Worm (Caenorhabditis elegans) whole organism, late embryonic: ENCODE data around the gene C18D11.10.
"Not testable (repeated sequence)": the region's sequence is repeated elsewhere in the genome, so short reads cannot be mapped to it uniquely, and the experiment has no call there.

Experiments
- C08G9.2 ChIP-seq: sonication (generic microtip); optimal IDR thresholded peaks from 2 replicates; lab custom pipeline; 2016; ENCODE audit warnings: mild to moderate bottlenecking, missing genetic modification characterization, moderate library complexity, missing compliant biosample characterization
- C38D4.7 ChIP-seq: fragments of 200-800 bp; sonication (Bioruptor generic); optimal IDR thresholded peaks from 2 replicates; lab custom pipeline; 2018; ENCODE audit warnings: mild to moderate bottlenecking, missing genetic modification characterization, moderate library complexity, missing compliant biosample characterization
- K02D7.2 ChIP-seq: sonication (generic microtip); optimal IDR thresholded peaks from 2 replicates; lab custom pipeline; 2017; ENCODE audit warnings: mild to moderate bottlenecking, missing genetic modification characterization, missing compliant biosample characterization
- T23F11.4 ChIP-seq: fragments of 200-800 bp; sonication (Bioruptor generic); optimal IDR thresholded peaks from 2 replicates; lab custom pipeline; 2018; ENCODE audit warnings: mild to moderate bottlenecking, missing genetic modification characterization, missing compliant biosample characterization
- ceh-14 ChIP-seq: sonication (generic microtip); optimal IDR thresholded peaks from 2 replicates; lab custom pipeline; 2016; ENCODE audit warnings: missing genotype, missing genetic modification characterization, missing compliant biosample characterization
- ceh-18 ChIP-seq: sonication (generic microtip); optimal IDR thresholded peaks from 2 replicates; lab custom pipeline; 2016; ENCODE audit warnings: missing genetic modification characterization, missing compliant biosample characterization
- ceh-19 ChIP-seq: fragments of 200-800 bp; sonication (Bioruptor generic); optimal IDR thresholded peaks from 2 replicates; lab custom pipeline; 2018; ENCODE audit warnings: mild to moderate bottlenecking, missing genetic modification characterization, missing compliant biosample characterization
- ceh-22 ChIP-seq: sonication (generic microtip); optimal IDR thresholded peaks from 2 replicates; lab custom pipeline; 2017; ENCODE audit warnings: missing biosample characterization, missing genetic modification characterization
- ceh-34 ChIP-seq: sonication (generic microtip); optimal IDR thresholded peaks from 2 replicates; lab custom pipeline; 2016; ENCODE audit warnings: mild to moderate bottlenecking, missing genetic modification characterization, missing compliant biosample characterization
- ceh-45 ChIP-seq: fragments of 200-800 bp; sonication (Bioruptor generic); IDR thresholded peaks from 2 replicates; pipeline ENCODE4 v1.3.6; 2022; ENCODE audit warnings: missing genetic modification reagents, missing genetic modification characterization, missing compliant biosample characterization
- ceh-48 ChIP-seq: sonication (generic microtip); optimal IDR thresholded peaks from 2 replicates; lab custom pipeline; 2016; ENCODE audit warnings: missing genetic modification characterization, inconsistent platforms, missing compliant biosample characterization
- ceh-6 ChIP-seq: fragments of 200-800 bp; sonication (Bioruptor generic); optimal IDR thresholded peaks from 2 replicates; lab custom pipeline; 2018; ENCODE audit warnings: mild to moderate bottlenecking, missing genetic modification characterization, missing compliant biosample characterization
- ceh-9 ChIP-seq: sonication (generic microtip); optimal IDR thresholded peaks from 2 replicates; lab custom pipeline; 2016; ENCODE audit warnings: mild to moderate bottlenecking, missing genetic modification characterization, inconsistent platforms, missing compliant biosample characterization
- che-1 ChIP-seq: sonication (generic microtip); optimal IDR thresholded peaks from 2 replicates; lab custom pipeline; 2016; ENCODE audit warnings: mild to moderate bottlenecking, missing genetic modification characterization, missing compliant biosample characterization
- dmd-4 ChIP-seq: sonication (generic microtip); optimal IDR thresholded peaks from 2 replicates; lab custom pipeline; 2016; ENCODE audit warnings: borderline replicate concordance, missing genetic modification characterization, missing compliant biosample characterization
- dve-1 ChIP-seq: sonication (generic microtip); optimal IDR thresholded peaks from 2 replicates; lab custom pipeline; 2017; ENCODE audit warnings: antibody characterized with exemption, mild to moderate bottlenecking, missing genetic modification characterization, missing compliant biosample characterization
- ets-4 ChIP-seq: sonication (generic microtip); optimal IDR thresholded peaks from 2 replicates; lab custom pipeline; 2016; ENCODE audit warnings: missing genetic modification characterization, missing compliant biosample characterization
- eyg-1 ChIP-seq: sonication (generic microtip); optimal IDR thresholded peaks from 2 replicates; lab custom pipeline; 2016; ENCODE audit warnings: missing genotype, missing genetic modification characterization, missing compliant biosample characterization
- fax-1 ChIP-seq: sonication (generic microtip); optimal IDR thresholded peaks from 2 replicates; lab custom pipeline; 2016; ENCODE audit warnings: missing genotype, missing genetic modification characterization, missing compliant biosample characterization
- gmeb-2 ChIP-seq: sonication (generic microtip); optimal IDR thresholded peaks from 2 replicates; lab custom pipeline; 2016; ENCODE audit warnings: missing genetic modification characterization, inconsistent platforms, missing compliant biosample characterization
- hlh-13 ChIP-seq: fragments of 200-800 bp; sonication (Bioruptor generic); optimal IDR thresholded peaks from 2 replicates; lab custom pipeline; 2018; ENCODE audit warnings: mild to moderate bottlenecking, missing genetic modification characterization, missing compliant biosample characterization
- hlh-15 ChIP-seq: sonication (generic microtip); optimal IDR thresholded peaks from 2 replicates; lab custom pipeline; 2016; ENCODE audit warnings: missing genetic modification characterization, missing compliant biosample characterization
- hlh-6 ChIP-seq: sonication (generic microtip); optimal IDR thresholded peaks from 2 replicates; lab custom pipeline; 2016; ENCODE audit warnings: missing genotype, missing genetic modification characterization, missing compliant biosample characterization
- hlh-8 ChIP-seq: sonication (generic microtip); optimal IDR thresholded peaks from 2 replicates; lab custom pipeline; 2016; ENCODE audit warnings: missing genotype, missing genetic modification characterization, missing compliant biosample characterization
- lin-11 ChIP-seq: fragments of 200-800 bp; sonication (Bioruptor generic); optimal IDR thresholded peaks from 2 replicates; lab custom pipeline; 2018; ENCODE audit warnings: mild to moderate bottlenecking, missing genetic modification characterization, missing compliant biosample characterization
- madf-2 ChIP-seq: sonication (generic microtip); optimal IDR thresholded peaks from 2 replicates; lab custom pipeline; 2017; ENCODE audit warnings: missing genetic modification characterization, missing compliant biosample characterization
- mec-3 ChIP-seq: sonication (generic microtip); optimal IDR thresholded peaks from 2 replicates; lab custom pipeline; 2016; ENCODE audit warnings: borderline replicate concordance, missing genetic modification characterization, missing compliant biosample characterization
- nfya-1 ChIP-seq: sonication (generic microtip); optimal IDR thresholded peaks from 2 replicates; lab custom pipeline; 2017; ENCODE audit warnings: missing genetic modification characterization, mild to moderate bottlenecking, missing compliant biosample characterization, antibody characterized with exemption, moderate library complexity
- nhr-232 ChIP-seq: sonication (generic microtip); optimal IDR thresholded peaks from 2 replicates; lab custom pipeline; 2016; ENCODE audit warnings: missing genetic modification characterization, missing compliant biosample characterization
- npax-4 ChIP-seq: sonication (generic microtip); optimal IDR thresholded peaks from 2 replicates; lab custom pipeline; 2016; ENCODE audit warnings: missing genetic modification characterization, missing compliant biosample characterization
- odd-2 ChIP-seq: sonication (generic microtip); optimal IDR thresholded peaks from 2 replicates; lab custom pipeline; 2017; ENCODE audit warnings: antibody characterized with exemption, mild to moderate bottlenecking, missing genetic modification characterization, missing compliant biosample characterization
- pat-9 ChIP-seq: fragments of 200-800 bp; sonication (Bioruptor generic); optimal IDR thresholded peaks from 2 replicates; lab custom pipeline; 2018; ENCODE audit warnings: mild to moderate bottlenecking, missing genetic modification characterization, moderate library complexity, missing compliant biosample characterization
- pha-2 ChIP-seq: sonication (generic microtip); optimal IDR thresholded peaks from 2 replicates; lab custom pipeline; 2017; ENCODE audit warnings: mild to moderate bottlenecking, missing genetic modification characterization, missing compliant biosample characterization
- pqm-1 ChIP-seq: sonication (generic microtip); optimal IDR thresholded peaks from 2 replicates; lab custom pipeline; 2016; ENCODE audit warnings: missing genetic modification characterization, missing compliant biosample characterization
- ref-2 ChIP-seq: sonication (generic microtip); optimal IDR thresholded peaks from 2 replicates; lab custom pipeline; 2016; ENCODE audit warnings: missing genetic modification characterization, missing compliant biosample characterization
- rnt-1 ChIP-seq: sonication (generic microtip); optimal IDR thresholded peaks from 2 replicates; lab custom pipeline; 2016; ENCODE audit warnings: missing genetic modification characterization, missing compliant biosample characterization
- sox-4 ChIP-seq: sonication (generic microtip); optimal IDR thresholded peaks from 2 replicates; lab custom pipeline; 2017; ENCODE audit warnings: mild to moderate bottlenecking, missing genetic modification characterization, inconsistent platforms, missing compliant biosample characterization
- ttx-3 ChIP-seq: sonication (generic microtip); optimal IDR thresholded peaks from 2 replicates; lab custom pipeline; 2016; ENCODE audit warnings: missing genetic modification reagents, missing genetic modification characterization, missing compliant biosample characterization
- unc-3 ChIP-seq, 2 experiments: fragments of 200-800 bp in 1 of 2; sonication (Bioruptor generic) in 1 of 2; sonication (generic microtip) in 1 of 2; conservative IDR thresholded peaks in 1 of 2; optimal IDR thresholded peaks in 1 of 2; 2 replicates each; pipeline versions ENCODE4 v1.3.6 to Lab custom; 2016 to 2022; ENCODE audit warnings: missing compliant biosample characterization in 2 of 2, missing genetic modification characterization in 2 of 2, missing genetic modification reagents in 1 of 2
- unc-86 ChIP-seq: sonication (generic microtip); optimal IDR thresholded peaks from 2 replicates; lab custom pipeline; 2016; ENCODE audit warnings: missing genetic modification characterization, missing compliant biosample characterization
- ztf-16 ChIP-seq: sonication (generic microtip); optimal IDR thresholded peaks from 2 replicates; lab custom pipeline; 2017; ENCODE audit warnings: missing genetic modification characterization, missing compliant biosample characterization

C18D11.10 gene

ce11 chrIII:11789480-11789879, 18.0 kb upstream of the C18D11.10 start:
- no peak for TF ChIP-seq ceh-34 (tag; lab: Kevin White, UChicago)

DNA sequence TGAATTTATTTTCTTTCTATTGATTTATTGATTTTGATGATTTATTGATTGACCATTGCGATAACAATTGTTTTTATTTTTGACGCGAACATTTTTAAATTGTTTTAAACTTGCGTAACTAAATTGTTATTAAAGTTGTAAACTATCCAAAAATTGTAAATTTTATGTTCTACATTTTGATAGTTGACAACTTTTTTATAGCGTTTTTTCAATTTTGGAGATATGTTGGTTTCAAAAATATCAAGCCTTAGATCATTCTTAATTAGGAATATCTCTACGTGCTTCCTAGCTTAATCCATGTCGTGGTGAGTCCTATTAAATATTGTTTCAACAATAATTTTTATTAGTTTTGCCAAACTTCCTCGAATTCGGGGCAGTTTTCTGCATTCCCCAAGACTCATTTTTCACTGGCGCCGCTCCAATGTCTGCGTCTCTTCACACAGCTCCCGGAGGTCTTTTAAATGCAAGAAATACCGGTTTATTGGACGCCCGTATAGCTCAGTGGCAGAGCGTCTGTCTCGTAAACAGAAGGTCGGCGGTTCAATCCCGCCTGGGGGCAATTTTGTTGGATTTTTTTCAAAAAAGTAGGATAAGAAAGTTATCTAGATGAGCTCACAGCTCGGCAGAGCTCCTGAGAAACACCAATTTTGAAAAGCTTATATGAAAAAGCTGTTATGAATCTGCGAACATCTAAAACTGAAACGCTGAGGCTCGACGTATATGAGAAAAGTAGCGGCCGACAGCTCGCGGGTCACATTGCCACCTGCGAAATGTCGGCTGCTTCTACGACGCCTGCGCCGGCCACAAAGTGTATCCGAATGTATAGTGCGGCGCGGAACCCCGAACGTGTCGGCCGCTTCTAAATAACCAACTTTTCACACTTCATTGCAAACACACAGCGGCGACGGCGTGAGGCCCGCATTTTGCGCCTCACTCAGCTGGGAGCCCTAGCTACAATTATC, 14.9 kb upstream of the C18D11.10 start, which contains the start of gene C24H11.2:
TSS of gene C24H11.2 (minus strand) at position 51 of the 962 bp plus-strand sequence.
- peak; percentile 20 for TF ChIP-seq lin-11 (tag; lab: Kevin White, UChicago)
- TF ChIP-seq ceh-6 (GFP tag; lab: Kevin White, UChicago), result peak; percentile 40
- peak; percentile 3 for TF ChIP-seq ets-4 (tag; lab: Kevin White, UChicago)
- peak; percentile 34 for TF ChIP-seq hlh-6 (tag; lab: Kevin White, UChicago)
- TF ChIP-seq ztf-16 (tag; lab: Kevin White, UChicago), result peak; percentile 42
- peak; percentile 16 for TF ChIP-seq nhr-232 (tag; lab: Kevin White, UChicago)
- peak; percentile 35 for TF ChIP-seq ceh-18 (tag; lab: Kevin White, UChicago)
- TF ChIP-seq unc-86, result peak; percentile 10
- TF ChIP-seq ref-2 (tag; lab: Kevin White, UChicago), result peak; percentile 4
- TF ChIP-seq che-1 (tag; lab: Kevin White, UChicago), result peak; percentile 48
- peak; percentile 25 for TF ChIP-seq dve-1
- peak; percentile 33 for TF ChIP-seq ceh-34 (tag; lab: Kevin White, UChicago)
- TF ChIP-seq ttx-3 (tag; lab: Kevin White, UChicago), result peak; percentile 12
- peak; percentile 23 for TF ChIP-seq T23F11.4 (GFP tag; lab: Kevin White, UChicago)
- TF ChIP-seq pqm-1, result peak; percentile 29
- TF ChIP-seq nfya-1 (tag; lab: Kevin White, UChicago), result peak; percentile 6
- TF ChIP-seq K02D7.2 (tag; lab: Kevin White, UChicago), result peak; percentile 73
- 0 out of 2 replicates have a peak, but pooled peaks have one; percentile 10 for TF ChIP-seq ceh-45 (GFP tag; lab: Robert Waterston, UW)
- TF ChIP-seq pat-9, result peak; percentile 61
- peak; percentile 30 for TF ChIP-seq hlh-15 (tag; lab: Kevin White, UChicago)
- TF ChIP-seq dmd-4 (tag; lab: Kevin White, UChicago), result peak; percentile 33
- TF ChIP-seq hlh-8 (tag; lab: Kevin White, UChicago), result peak; percentile 5
- TF ChIP-seq npax-4 (tag; lab: Kevin White, UChicago), result peak; percentile 22
- not testable (repeated sequence) for TF ChIP-seq unc-3 (GFP tag; conservative IDR thresholded peaks at IDR 0.05; lab: Robert Waterston, UW)
- peak; percentile 11 for TF ChIP-seq unc-3 (tag; optimal IDR thresholded peaks at IDR 0.05; lab: Kevin White, UChicago)
- peak; percentile 43 for TF ChIP-seq C38D4.7 (GFP tag; lab: Kevin White, UChicago)
- peak; percentile 52 for TF ChIP-seq madf-2 (tag; lab: Kevin White, UChicago)
- peak; percentile 12 for TF ChIP-seq hlh-13 (GFP tag; lab: Kevin White, UChicago)
- TF ChIP-seq pha-2, result peak; percentile 44
- TF ChIP-seq sox-4, result peak; percentile 69
- peak; percentile 39 for TF ChIP-seq fax-1
- peak; percentile 46 for TF ChIP-seq gmeb-2
- peak; percentile 63 for TF ChIP-seq ceh-19 (GFP tag; lab: Kevin White, UChicago)
- peak; percentile 38 for TF ChIP-seq ceh-48
- peak; percentile 70 for TF ChIP-seq ceh-14 (tag; lab: Kevin White, UChicago)

- TF ChIP-seq pha-2 (no peak), ceh-14 (tag; lab: Kevin White, UChicago) (no peak), lin-11 (tag; lab: Kevin White, UChicago) (no peak), che-1 (tag; lab: Kevin White, UChicago) (no peak), ceh-9 (tag; lab: Kevin White, UChicago) (no peak), ttx-3 (tag; lab: Kevin White, UChicago) (no peak), C08G9.2 (tag; lab: Kevin White, UChicago) (no peak), ceh-48 (no peak), ets-4 (tag; lab: Kevin White, UChicago) (no peak), ceh-22 (tag; lab: Kevin White, UChicago) (no peak), madf-2 (tag; lab: Kevin White, UChicago) (no peak), mec-3 (tag; lab: Kevin White, UChicago) (no peak), hlh-13 (GFP tag; lab: Kevin White, UChicago) (no peak), eyg-1 (tag; lab: Kevin White, UChicago) (no peak), rnt-1 (tag; lab: Kevin White, UChicago) (no peak), odd-2 (tag; lab: Kevin White, UChicago) (no peak)
- TF ChIP-seq, all 69 proteins: peak for 0
Measured at ce11 chrIII:11794389-11794788, 13.1 kb upstream of the C18D11.10 start.
